Fruit fly (Drosophila melanogaster) whole organism, prepupa: ENCODE results near the gene CG15549.

Source experiments
- CG10631 ChIP-seq: fragments of 200-800 bp; sonication (Bioruptor generic); optimal IDR thresholded peaks from 2 replicates; lab custom pipeline; 2016; ENCODE audit warnings: missing biosample characterization, missing genetic modification characterization
- CG11294 ChIP-seq: fragments of 200-800 bp; sonication (Bioruptor generic); IDR thresholded peaks from 2 replicates; pipeline ENCODE4 v1.3.6; 2022; ENCODE audit warnings: missing biosample characterization, missing genetic modification characterization
- CG15336 ChIP-seq: fragments of 200-800 bp; sonication (Bioruptor generic); IDR thresholded peaks from 2 replicates; pipeline ENCODE4 v1.3.6; 2022; ENCODE audit warnings: missing biosample characterization, missing genetic modification characterization
- CG1621 ChIP-seq: fragments of 200-800 bp; sonication (Bioruptor generic); optimal IDR thresholded peaks from 3 replicates; lab custom pipeline; 2018; ENCODE audit warnings: missing biosample characterization, mild to moderate bottlenecking, missing genetic modification characterization
- CG3032 ChIP-seq: fragments of 200-800 bp; optimal IDR thresholded peaks from 2 replicates; lab custom pipeline; 2019; ENCODE audit warnings: missing biosample characterization, mild to moderate bottlenecking, missing genetic modification characterization, moderate library complexity
- CG32006 ChIP-seq: fragments of 200-800 bp; sonication (Bioruptor generic); optimal IDR thresholded peaks from 3 replicates; lab custom pipeline; 2017; ENCODE audit warnings: missing biosample characterization, mild to moderate bottlenecking, missing genetic modification characterization
- CG34406 ChIP-seq: fragments of 200-800 bp; sonication (Bioruptor generic); optimal IDR thresholded peaks from 3 replicates; lab custom pipeline; 2016; ENCODE audit warnings: missing biosample characterization, missing genetic modification characterization
- CG3919 ChIP-seq: fragments of 200-800 bp; sonication (Bioruptor generic); optimal IDR thresholded peaks from 3 replicates; lab custom pipeline; 2016; ENCODE audit warnings: missing biosample characterization, missing genetic modification characterization
- CG6163 ChIP-seq: fragments of 200-800 bp; sonication (Bioruptor generic); IDR thresholded peaks from 3 replicates; pipeline ENCODE4 v1.3.6; 2022; ENCODE audit warnings: missing biosample characterization, missing genetic modification characterization
- CG6276 ChIP-seq: fragments of 200-800 bp; sonication (Bioruptor generic); optimal IDR thresholded peaks from 2 replicates; lab custom pipeline; 2017; ENCODE audit warnings: missing biosample characterization, mild to moderate bottlenecking, missing genetic modification characterization
- CG6792 ChIP-seq: fragments of 200-800 bp; sonication (Bioruptor generic); optimal IDR thresholded peaks from 3 replicates; lab custom pipeline; 2016; ENCODE audit warnings: missing biosample characterization, missing genetic modification characterization
- CG6854 ChIP-seq: fragments of 200-800 bp; sonication (Bioruptor generic); optimal IDR thresholded peaks from 2 replicates; lab custom pipeline; 2017; ENCODE audit warnings: missing biosample characterization, mild to moderate bottlenecking, missing genetic modification characterization
- CG7368 ChIP-seq: fragments of 200-800 bp; sonication (Bioruptor generic); optimal IDR thresholded peaks from 3 replicates; lab custom pipeline; 2016; ENCODE audit warnings: missing biosample characterization, missing genetic modification characterization
- CG8119 ChIP-seq: fragments of 200-800 bp; sonication (Bioruptor generic); IDR thresholded peaks from 3 replicates; pipeline ENCODE4 v1.3.6; 2022; ENCODE audit warnings: missing biosample characterization, missing genetic modification characterization
- CG8319 ChIP-seq: fragments of 200-800 bp; sonication (Bioruptor generic); optimal IDR thresholded peaks from 3 replicates; lab custom pipeline; 2016; ENCODE audit warnings: missing biosample characterization, missing genetic modification characterization
- CG8632 ChIP-seq: fragments of 200-800 bp; sonication (Bioruptor generic); optimal IDR thresholded peaks from 3 replicates; lab custom pipeline; 2016; ENCODE audit warnings: missing biosample characterization, missing genetic modification characterization
- CG9139 ChIP-seq: fragments of 200-800 bp; sonication (Bioruptor generic); optimal IDR thresholded peaks from 3 replicates; lab custom pipeline; 2017; ENCODE audit warnings: missing biosample characterization, mild to moderate bottlenecking, missing genetic modification characterization
- Eip75B ChIP-seq: fragments of 200-800 bp; sonication (Bioruptor generic); optimal IDR thresholded peaks from 3 replicates; lab custom pipeline; 2016; ENCODE audit warnings: missing biosample characterization, missing genetic modification characterization
- Eip78C ChIP-seq: fragments of 200-800 bp; sonication (Bioruptor generic); peaks from one replicate; lab custom pipeline; 2016; ENCODE audit warnings: missing biosample characterization, missing genetic modification characterization
- Ets21C ChIP-seq: fragments of 200-800 bp; sonication (Bioruptor generic); optimal IDR thresholded peaks from 3 replicates; lab custom pipeline; 2016; ENCODE audit warnings: missing biosample characterization, missing genetic modification characterization
- Hr38 ChIP-seq: sonication (Bioruptor generic); optimal IDR thresholded peaks from 2 replicates; lab custom pipeline; 2016; ENCODE audit warnings: missing biosample characterization, missing genetic modification characterization
- Hr39 ChIP-seq: fragments of 200-800 bp; sonication (Bioruptor generic); optimal IDR thresholded peaks from 2 replicates; lab custom pipeline; 2016; ENCODE audit warnings: missing biosample characterization, missing genetic modification characterization
- Hr4 ChIP-seq: fragments of 200-800 bp; sonication (Bioruptor generic); optimal IDR thresholded peaks from 3 replicates; lab custom pipeline; 2016; ENCODE audit warnings: missing biosample characterization, missing genetic modification characterization
- Lpt ChIP-seq: fragments of 200-800 bp; sonication (Bioruptor generic); optimal IDR thresholded peaks from 3 replicates; lab custom pipeline; 2016; ENCODE audit warnings: missing biosample characterization, missing genetic modification characterization
- Met ChIP-seq: fragments of 200-800 bp; sonication (Bioruptor generic); optimal IDR thresholded peaks from 3 replicates; lab custom pipeline; 2016; ENCODE audit warnings: missing biosample characterization, missing genetic modification characterization
- OdsH ChIP-seq: fragments of 200-800 bp; sonication (Bioruptor generic); optimal IDR thresholded peaks from 3 replicates; lab custom pipeline; 2016; ENCODE audit warnings: missing biosample characterization, missing genetic modification characterization
- Smox ChIP-seq: fragments of 200-800 bp; sonication (Bioruptor generic); optimal IDR thresholded peaks from 3 replicates; lab custom pipeline; 2016; ENCODE audit warnings: missing biosample characterization, missing genetic modification characterization
- Sox102F ChIP-seq: fragments of 200-800 bp; sonication (Bioruptor generic); optimal IDR thresholded peaks from 2 replicates; lab custom pipeline; 2016; ENCODE audit warnings: missing biosample characterization, mild to moderate bottlenecking, missing genetic modification characterization
- Sox15 ChIP-seq: fragments of 200-800 bp; sonication (Bioruptor generic); optimal IDR thresholded peaks from 3 replicates; lab custom pipeline; 2016; ENCODE audit warnings: missing biosample characterization, missing genetic modification characterization
- acj6 ChIP-seq: fragments of 200-800 bp; sonication (Bioruptor generic); optimal IDR thresholded peaks from 3 replicates; lab custom pipeline; 2016; ENCODE audit warnings: missing biosample characterization, missing genetic modification characterization
- dac ChIP-seq: fragments of 200-800 bp; sonication (Bioruptor generic); optimal IDR thresholded peaks from 2 replicates; lab custom pipeline; 2017; ENCODE audit warnings: missing biosample characterization, mild to moderate bottlenecking, missing genetic modification characterization
- dsx ChIP-seq: fragments of 200-800 bp; optimal IDR thresholded peaks from 3 replicates; lab custom pipeline; 2019; ENCODE audit warnings: missing biosample characterization, mild to moderate bottlenecking, missing genetic modification characterization, moderate library complexity; ENCODE audit not compliant: poor library complexity, severe bottlenecking
- eg ChIP-seq: fragments of 200-800 bp; sonication (Bioruptor generic); IDR thresholded peaks from 3 replicates; pipeline ENCODE4 v1.3.6; 2022; ENCODE audit warnings: missing biosample characterization, missing genetic modification characterization
- esn ChIP-seq: fragments of 200-800 bp; sonication (Bioruptor generic); optimal IDR thresholded peaks from 2 replicates; lab custom pipeline; 2016; ENCODE audit warnings: missing biosample characterization, mild to moderate bottlenecking, missing genetic modification characterization, moderate library complexity
- fd59A ChIP-seq: fragments of 200-800 bp; sonication (Bioruptor generic); optimal IDR thresholded peaks from 2 replicates; lab custom pipeline; 2017; ENCODE audit warnings: missing biosample characterization, mild to moderate bottlenecking, missing genetic modification characterization, missing genetic modification reagents
- fd85E ChIP-seq: fragments of 200-800 bp; sonication (Bioruptor generic); optimal IDR thresholded peaks from 3 replicates; lab custom pipeline; 2016; ENCODE audit warnings: missing biosample characterization, missing genetic modification characterization
- fkh ChIP-seq: fragments of 200-800 bp; sonication (Bioruptor generic); optimal IDR thresholded peaks from 3 replicates; lab custom pipeline; 2017; ENCODE audit warnings: missing biosample characterization, mild to moderate bottlenecking, missing genetic modification characterization, moderate library complexity
- lz ChIP-seq: fragments of 200-800 bp; sonication (Bioruptor generic); optimal IDR thresholded peaks from 3 replicates; lab custom pipeline; 2016; ENCODE audit warnings: missing biosample characterization, missing genetic modification characterization
- net ChIP-seq: fragments of 200-800 bp; sonication (Bioruptor generic); optimal IDR thresholded peaks from 3 replicates; lab custom pipeline; 2016; ENCODE audit warnings: missing biosample characterization, missing genetic modification characterization
- pdm3 ChIP-seq: fragments of 200-800 bp; sonication (Bioruptor generic); optimal IDR thresholded peaks from 3 replicates; lab custom pipeline; 2016; ENCODE audit warnings: missing biosample characterization, missing genetic modification characterization
- salr ChIP-seq, 2 experiments: fragments of 200-800 bp; sonication (Bioruptor generic); optimal IDR thresholded peaks; 3 replicates each; lab custom pipeline; 2016 to 2018; ENCODE audit warnings: missing biosample characterization in 2 of 2, missing genetic modification characterization in 2 of 2, mild to moderate bottlenecking in 1 of 2
- spab ChIP-seq: fragments of 200-800 bp; sonication (Bioruptor generic); optimal IDR thresholded peaks from 2 replicates; lab custom pipeline; 2017; ENCODE audit warnings: missing biosample characterization, mild to moderate bottlenecking, missing genetic modification characterization, missing genetic modification reagents
- ss ChIP-seq, 2 experiments: fragments of 200-800 bp; sonication (Bioruptor generic); optimal IDR thresholded peaks; 2 replicates in 1 of 2; 3 replicates in 1 of 2; lab custom pipeline; 2017 to 2018; ENCODE audit warnings: mild to moderate bottlenecking in 2 of 2, missing biosample characterization in 2 of 2, missing genetic modification characterization in 2 of 2, moderate library complexity in 1 of 2
- svp ChIP-seq: fragments of 200-800 bp; sonication (Bioruptor generic); peaks from one replicate; lab custom pipeline; 2016; ENCODE audit warnings: missing biosample characterization, missing genetic modification characterization
- topi ChIP-seq: fragments of 200-800 bp; sonication (Bioruptor generic); optimal IDR thresholded peaks from 3 replicates; lab custom pipeline; 2016; ENCODE audit warnings: missing biosample characterization, missing genetic modification characterization
- vri ChIP-seq: fragments of 200-800 bp; sonication (Bioruptor generic); optimal IDR thresholded peaks from 3 replicates; lab custom pipeline; 2016; ENCODE audit warnings: missing biosample characterization, mild to moderate bottlenecking, missing genetic modification characterization

Gene CG15549

DNA sequence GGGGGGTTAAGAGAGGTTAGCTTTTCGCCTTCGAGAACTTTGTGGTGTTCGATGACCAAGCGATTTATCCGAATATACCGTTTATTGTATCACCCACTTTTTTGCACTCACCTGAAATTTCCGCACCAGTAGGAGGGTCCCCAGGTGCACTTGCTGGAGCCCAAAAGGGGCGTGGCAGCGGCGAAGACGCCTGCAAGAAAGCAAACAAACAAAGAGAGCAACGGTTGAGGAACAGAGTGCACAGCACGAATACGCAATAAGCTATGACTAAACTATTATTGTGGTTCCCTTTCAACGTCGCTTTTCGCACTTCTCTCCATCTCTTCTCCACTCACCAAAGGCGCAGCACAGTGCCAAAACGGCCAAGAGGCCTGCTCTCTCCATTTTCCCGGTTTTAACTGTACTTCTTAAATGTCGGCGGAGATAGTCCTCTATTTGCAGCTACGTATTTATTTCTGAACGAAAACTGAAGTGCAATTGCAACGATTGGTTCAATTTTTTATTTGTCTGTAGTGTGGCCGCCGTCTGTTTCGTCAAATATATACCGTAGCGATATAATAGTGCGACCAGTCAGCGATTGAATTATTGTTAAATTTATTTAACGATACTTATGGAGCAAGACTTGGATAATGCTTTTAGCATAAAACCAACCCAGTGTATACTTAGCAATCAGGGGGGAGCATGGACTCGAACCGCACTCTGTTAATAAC lies 47.6 kb downstream of the CG15549 start, which contains the start of gene Sap-r (continued):
- TF ChIP-seq Ets21C (no peak), Smox (GFP tag; lab: Kevin White, UChicago) (peak; percentile 15), Eip78C (GFP tag; lab: Kevin White, UChicago) (peak; percentile 70), CG9139 (no peak), CG6163 (peak; percentile 38; the same call in 2 of the 3 replicates), CG3032 (tag; lab: Kevin White, UChicago) (no peak), Sox102F (GFP tag; lab: Kevin White, UChicago) (no peak), CG10631 (GFP tag; lab: Kevin White, UChicago) (no peak)

DNA sequence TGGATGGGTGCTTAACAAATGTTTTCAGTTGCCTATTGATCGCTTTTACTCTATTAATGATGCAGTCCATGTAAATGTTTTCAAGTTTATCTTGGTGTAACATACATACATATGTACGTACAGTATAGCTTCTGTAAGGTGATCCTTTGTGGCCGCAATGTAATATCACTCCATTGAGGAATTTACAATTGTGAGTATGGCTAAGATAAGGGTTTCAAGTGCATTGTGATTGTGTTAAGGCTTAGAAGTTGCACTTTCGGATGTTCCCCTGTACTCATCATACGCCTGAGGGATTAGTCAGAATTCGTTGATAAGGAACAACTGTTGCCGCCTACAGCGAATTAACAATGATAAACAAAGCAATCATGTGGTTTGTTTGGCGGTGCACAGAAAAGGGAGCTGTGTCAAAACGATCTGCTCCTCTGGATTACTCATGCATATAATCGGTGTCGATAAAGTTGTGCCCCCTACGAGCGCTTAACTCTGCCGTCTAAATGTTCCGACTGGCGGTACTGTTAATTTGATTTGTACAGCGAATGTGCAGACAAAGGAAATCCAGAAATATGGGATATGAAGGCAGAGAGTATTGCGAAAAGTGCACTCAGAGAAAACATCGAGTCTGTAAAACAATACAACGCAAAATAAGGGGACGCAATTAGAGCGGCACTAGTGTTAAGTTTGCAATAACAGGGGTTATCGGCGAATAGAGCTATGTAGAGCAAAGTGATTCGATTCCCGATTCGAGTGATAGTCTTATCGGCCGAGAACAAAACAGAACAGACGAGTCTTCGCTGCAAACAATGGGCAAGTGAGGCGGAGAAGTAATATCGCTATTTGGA lies 48.4 kb downstream of the CG15549 start:
- TF ChIP-seq topi (GFP tag; lab: Kevin White, UChicago) (peak; percentile 86), lz (GFP tag; lab: Kevin White, UChicago) (peak; percentile 89), Sox15 (GFP tag; lab: Kevin White, UChicago) (peak; percentile 81), Eip75B (GFP tag; lab: Kevin White, UChicago) (peak; percentile 79), ss (GFP tag; optimal IDR thresholded peaks at IDR 0.05; lab: Kevin White, UChicago) (peak in 1 of 2 experiments; percentile 71), CG32006 (peak; percentile 82), CG3032 (tag; lab: Kevin White, UChicago) (peak; percentile 73), OdsH (GFP tag; lab: Kevin White, UChicago) (peak; percentile 85), Hr4 (GFP tag; lab: Kevin White, UChicago) (peak; percentile 85), salr (GFP tag; optimal IDR thresholded peaks at IDR 0.05; lab: Kevin White, UChicago) (peak; percentile 33 to 73), CG1621 (tag; lab: Kevin White, UChicago) (peak; percentile 68), spab (GFP tag; lab: Kevin White, UChicago) (peak; percentile 57), Ets21C (peak; percentile 85), CG6792 (peak; percentile 83), Hr39 (GFP tag; lab: Kevin White, UChicago) (peak; percentile 93), CG15336 (peak; percentile 51; the same call in 1 of the 2 replicates), acj6 (peak; percentile 89), Met (peak; percentile 91), esn (peak; percentile 89), CG8119 (GFP tag; lab: Robert Waterston, UW) (peak; percentile 71), dsx (GFP tag; lab: Kevin White, UChicago) (peak; percentile 53), eg (GFP tag; lab: Robert Waterston, UW) (peak; percentile 88), CG8319 (GFP tag; lab: Kevin White, UChicago) (peak; percentile 71), CG7368 (GFP tag; lab: Kevin White, UChicago) (peak; percentile 80), CG10631 (GFP tag; lab: Kevin White, UChicago) (peak; percentile 79), fd85E (GFP tag; lab: Kevin White, UChicago) (no peak), Hr38 (GFP tag; lab: Kevin White, UChicago) (no peak), Lpt (GFP tag; lab: Kevin White, UChicago) (peak; percentile 68), vri (peak; percentile 75), svp (GFP tag; lab: Kevin White, UChicago) (peak; percentile 94), CG6854 (peak; percentile 17), CG8632 (GFP tag; lab: Kevin White, UChicago) (peak; percentile 74), CG3919 (peak; percentile 86), CG6163 (peak; percentile 90), CG34406 (GFP tag; lab: Kevin White, UChicago) (peak; percentile 77), fd59A (peak; percentile 52), CG6276 (GFP tag; lab: Kevin White, UChicago) (peak; percentile 69), Eip78C (GFP tag; lab: Kevin White, UChicago) (peak; percentile 93), CG11294 (GFP tag; lab: Robert Waterston, UW) (peak; percentile 81), dac (GFP tag; lab: Kevin White, UChicago) (peak; percentile 48), net (peak; percentile 73), pdm3 (GFP tag; lab: Kevin White, UChicago) (peak; percentile 84), fkh (GFP tag; lab: Kevin White, UChicago) (no peak)
